Worm (Caenorhabditis elegans) whole organism, L4 larva: ENCODE measurements around the gene spc-1.

ENCODE experiments used
- Y105C5A.15 ChIP-seq: fragments of 200-800 bp; sonication (Bioruptor generic); IDR thresholded peaks from 2 replicates; pipeline ENCODE4 v1.3.6; 2022; ENCODE audit warnings: missing genetic modification characterization, missing compliant biosample characterization
- ama-1 ChIP-seq: fragments of 150-350 bp; optimal IDR thresholded peaks from 2 replicates; lab custom pipeline; 2014; ENCODE audit warnings: inconsistent platforms, mixed read lengths
- daf-12 ChIP-seq: fragments of 150-350 bp; optimal IDR thresholded peaks from 2 replicates; lab custom pipeline; 2014; ENCODE audit warnings: missing biosample characterization, missing genetic modification reagents, missing genetic modification characterization
- daf-8 ChIP-seq: fragments of 200-800 bp; sonication (Bioruptor generic); IDR thresholded peaks from 2 replicates; pipeline ENCODE4 v1.3.6; 2022; ENCODE audit warnings: missing genetic modification characterization, missing compliant biosample characterization
- fos-1 ChIP-seq: fragments of 150-350 bp; optimal IDR thresholded peaks from 2 replicates; lab custom pipeline; 2014; ENCODE audit warnings: missing biosample characterization, missing genetic modification characterization
- jun-1 ChIP-seq: fragments of 150-350 bp; optimal IDR thresholded peaks from 2 replicates; lab custom pipeline; 2014; ENCODE audit warnings: missing biosample characterization, missing genetic modification reagents, missing genetic modification characterization
- nhr-77 ChIP-seq: fragments of 150-350 bp; optimal IDR thresholded peaks from 2 replicates; lab custom pipeline; 2014; ENCODE audit warnings: missing biosample characterization, missing genetic modification characterization
- pha-4 ChIP-seq, 2 experiments: fragments of 150-350 bp in 1 of 2; fragments of 200-800 bp in 1 of 2; sonication (Bioruptor generic) in 1 of 2; IDR thresholded peaks in 1 of 2; optimal IDR thresholded peaks in 1 of 2; 2 replicates each; pipeline versions ENCODE4 v1.3.6 to Lab custom; 2014 to 2022; ENCODE audit warnings: missing genetic modification characterization in 2 of 2, missing genetic modification reagents in 2 of 2, missing biosample characterization in 1 of 2, missing compliant biosample characterization in 1 of 2
- sdz-12 ChIP-seq: fragments of 200-800 bp; sonication (Bioruptor generic); optimal IDR thresholded peaks from 2 replicates; lab custom pipeline; 2018; ENCODE audit warnings: mild to moderate bottlenecking, missing genetic modification characterization, missing compliant biosample characterization
- snpc-4 ChIP-seq: fragments of 150-350 bp; optimal IDR thresholded peaks from 2 replicates; lab custom pipeline; 2014; ENCODE audit warnings: missing biosample characterization, missing genetic modification characterization
- unc-39 ChIP-seq: sonication (generic microtip); optimal IDR thresholded peaks from 2 replicates; lab custom pipeline; 2017; ENCODE audit warnings: missing biosample characterization, missing genetic modification characterization

- TF ChIP-seq daf-8 (GFP tag; lab: Robert Waterston, UW), result no peak
- no peak for TF ChIP-seq nhr-77 (tag; lab: Kevin White, UChicago)
- no peak for TF ChIP-seq fos-1 (tag; lab: Kevin White, UChicago)
- no peak for TF ChIP-seq snpc-4
- TF ChIP-seq jun-1 (tag; lab: Kevin White, UChicago), result no peak
- no peak for TF ChIP-seq pha-4 (GFP tag; IDR thresholded peaks at IDR 0.05; lab: Robert Waterston, UW)
- no peak for TF ChIP-seq pha-4 (tag; optimal IDR thresholded peaks at IDR 0.05; lab: Kevin White, UChicago)
- no peak for TF ChIP-seq ama-1 (lab: Kevin White, UChicago)
- no peak for TF ChIP-seq Y105C5A.15 (GFP tag; lab: Robert Waterston, UW)
- no peak for TF ChIP-seq sdz-12
- no peak for TF ChIP-seq daf-12 (tag; lab: Kevin White, UChicago)
- TF ChIP-seq unc-39, result no peak
Observed at ce11 chrX:3119606-3120005, 7.3 kb downstream of the spc-1 start.
